Fruit fly (Drosophila melanogaster) whole organism, prepupa: ENCODE data around the gene dib.

Experiments
- CG10669 ChIP-seq: fragments of 200-800 bp; sonication (Bioruptor generic); optimal IDR thresholded peaks from 3 replicates; lab custom pipeline; 2018; ENCODE audit warnings: missing biosample characterization, mild to moderate bottlenecking, missing genetic modification characterization, moderate library complexity
- CG16779 ChIP-seq: fragments of 200-800 bp; sonication (Bioruptor generic); optimal IDR thresholded peaks from 3 replicates; lab custom pipeline; 2017; ENCODE audit warnings: missing biosample characterization, mild to moderate bottlenecking, missing genetic modification characterization
- CG8319 ChIP-seq: fragments of 200-800 bp; sonication (Bioruptor generic); optimal IDR thresholded peaks from 3 replicates; lab custom pipeline; 2016; ENCODE audit warnings: missing biosample characterization, missing genetic modification characterization
- Hr4 ChIP-seq: fragments of 200-800 bp; sonication (Bioruptor generic); optimal IDR thresholded peaks from 3 replicates; lab custom pipeline; 2016; ENCODE audit warnings: missing biosample characterization, missing genetic modification characterization
- Smox ChIP-seq: fragments of 200-800 bp; sonication (Bioruptor generic); optimal IDR thresholded peaks from 3 replicates; lab custom pipeline; 2016; ENCODE audit warnings: missing biosample characterization, missing genetic modification characterization
- salr ChIP-seq, 2 experiments: fragments of 200-800 bp; sonication (Bioruptor generic); optimal IDR thresholded peaks; 3 replicates each; lab custom pipeline; 2016 to 2018; ENCODE audit warnings: missing biosample characterization in 2 of 2, missing genetic modification characterization in 2 of 2, mild to moderate bottlenecking in 1 of 2
- ss ChIP-seq, 2 experiments: fragments of 200-800 bp; sonication (Bioruptor generic); optimal IDR thresholded peaks; 2 replicates in 1 of 2; 3 replicates in 1 of 2; lab custom pipeline; 2017 to 2018; ENCODE audit warnings: mild to moderate bottlenecking in 2 of 2, missing biosample characterization in 2 of 2, missing genetic modification characterization in 2 of 2, moderate library complexity in 1 of 2

dm6 chr3L:4035499-4035898, 26.6 kb upstream of the dib start, which contains the start of gene Gr64f:
- TF ChIP-seq salr (GFP tag; optimal IDR thresholded peaks at IDR 0.05; lab: Kevin White, UChicago): no peak
- no peak for TF ChIP-seq CG8319 (GFP tag; lab: Kevin White, UChicago)
- no peak for TF ChIP-seq CG16779 (tag; lab: Kevin White, UChicago)
- no peak for TF ChIP-seq CG10669 (GFP tag; lab: Kevin White, UChicago)
- no peak for TF ChIP-seq Smox
- no peak for TF ChIP-seq Hr4 (GFP tag; lab: Kevin White, UChicago)
- no peak for TF ChIP-seq ss (GFP tag; optimal IDR thresholded peaks at IDR 0.05; lab: Kevin White, UChicago)
